Fruit fly (Drosophila melanogaster) whole organism, embryonic: ENCODE data around the gene Pp1-87B.
A peak's percentile ranks its signal among the peaks of the same experiment; 100 is the strongest.

Experiments used
- Antp ChIP-seq: fragments of 200-800 bp; sonication (Bioruptor generic); optimal IDR thresholded peaks from 3 replicates; lab custom pipeline; 2016; ENCODE audit warnings: missing biosample characterization, missing genetic modification characterization
- Atf6 ChIP-seq: fragments of 200-800 bp; sonication (Bioruptor generic); IDR thresholded peaks from 2 replicates; pipeline ENCODE4 v1.3.6; 2022; ENCODE audit warnings: missing biosample characterization, missing genetic modification characterization
- CG10431 ChIP-seq: fragments of 200-800 bp; sonication (Bioruptor generic); optimal IDR thresholded peaks from 3 replicates; lab custom pipeline; 2018; ENCODE audit warnings: missing biosample characterization, mild to moderate bottlenecking, missing genetic modification characterization
- CG11504 ChIP-seq: fragments of 200-800 bp; sonication (Bioruptor generic); optimal IDR thresholded peaks from 3 replicates; lab custom pipeline; 2019; ENCODE audit warnings: missing biosample characterization, mild to moderate bottlenecking, missing genetic modification characterization, moderate library complexity
- CG1233 ChIP-seq: fragments of 200-800 bp; sonication (Bioruptor generic); optimal IDR thresholded peaks from 4 replicates; lab custom pipeline; 2018; ENCODE audit warnings: missing biosample characterization, mild to moderate bottlenecking, missing genetic modification characterization
- CG12769 ChIP-seq: fragments of 200-800 bp; sonication (Bioruptor generic); optimal IDR thresholded peaks from 2 replicates; lab custom pipeline; 2019; ENCODE audit warnings: missing biosample characterization, mild to moderate bottlenecking, missing genetic modification characterization, moderate library complexity
- CG13424 ChIP-seq: fragments of 200-800 bp; sonication (Bioruptor generic); optimal IDR thresholded peaks from 2 replicates; lab custom pipeline; 2019; ENCODE audit warnings: missing biosample characterization, mild to moderate bottlenecking, missing genetic modification characterization, moderate library complexity
- CG14014 ChIP-seq: fragments of 200-800 bp; sonication (Bioruptor generic); IDR thresholded peaks from 2 replicates; pipeline ENCODE4 v1.3.6; 2022; ENCODE audit warnings: missing biosample characterization, missing genetic modification characterization
- CG14710 ChIP-seq: fragments of 200-800 bp; sonication (Bioruptor generic); optimal IDR thresholded peaks from 3 replicates; lab custom pipeline; 2019; ENCODE audit warnings: missing biosample characterization, mild to moderate bottlenecking, missing genetic modification characterization, moderate library complexity
- CG14965 ChIP-seq: fragments of 200-800 bp; sonication (Bioruptor generic); optimal IDR thresholded peaks from 2 replicates; lab custom pipeline; 2016; ENCODE audit warnings: missing biosample characterization, missing genetic modification characterization, borderline replicate concordance
- CG17612 ChIP-seq: fragments of 200-800 bp; sonication (Bioruptor generic); IDR thresholded peaks from 2 replicates; pipeline ENCODE4 v1.3.6; 2022; ENCODE audit warnings: missing biosample characterization, missing genetic modification characterization
- CG18011 ChIP-seq: fragments of 200-800 bp; sonication (Bioruptor generic); optimal IDR thresholded peaks from 2 replicates; lab custom pipeline; 2017; ENCODE audit warnings: missing biosample characterization, missing genetic modification characterization, mild to moderate bottlenecking, moderate library complexity, missing genotype
- CG3065 ChIP-seq: fragments of 200-800 bp; sonication (Bioruptor generic); optimal IDR thresholded peaks from 2 replicates; lab custom pipeline; 2016; ENCODE audit warnings: missing biosample characterization, missing genetic modification characterization
- CG34224 ChIP-seq: fragments of 200-800 bp; sonication (Bioruptor generic); IDR thresholded peaks from 3 replicates; pipeline ENCODE4 v1.3.6; 2022; ENCODE audit warnings: missing biosample characterization, missing genetic modification characterization; ENCODE audit not compliant: partially characterized antibody
- CG42726 ChIP-seq: fragments of 200-800 bp; sonication (Bioruptor generic); IDR thresholded peaks from 2 replicates; pipeline ENCODE4 v1.3.6; 2022; ENCODE audit warnings: missing biosample characterization, missing genetic modification characterization; ENCODE audit not compliant: partially characterized antibody
- CG6791 ChIP-seq: fragments of 200-800 bp; sonication (Bioruptor generic); IDR thresholded peaks from 3 replicates; pipeline ENCODE4 v1.3.6; 2022; ENCODE audit warnings: missing biosample characterization, missing genetic modification characterization; ENCODE audit not compliant: partially characterized antibody
- CG8089 ChIP-seq: fragments of 200-800 bp; sonication (Bioruptor generic); optimal IDR thresholded peaks from 3 replicates; lab custom pipeline; 2016; ENCODE audit warnings: missing biosample characterization, missing genetic modification characterization
- CG9817 ChIP-seq: fragments of 200-800 bp; sonication (Bioruptor generic); optimal IDR thresholded peaks from 2 replicates; lab custom pipeline; 2018; ENCODE audit warnings: missing biosample characterization, mild to moderate bottlenecking, missing genetic modification characterization, moderate library complexity
- CG9932 ChIP-seq: fragments of 200-800 bp; sonication (Bioruptor generic); IDR thresholded peaks from 2 replicates; pipeline ENCODE4 v1.3.6; 2022; ENCODE audit warnings: missing biosample characterization, missing genetic modification characterization
- CkIIα-i1 ChIP-seq: fragments of 200-800 bp; sonication (Bioruptor generic); IDR thresholded peaks from 2 replicates; pipeline ENCODE4 v1.3.6; 2022; ENCODE audit warnings: missing biosample characterization, missing genetic modification characterization
- D19A ChIP-seq: fragments of 200-800 bp; optimal IDR thresholded peaks from 3 replicates; lab custom pipeline; 2019; ENCODE audit warnings: missing biosample characterization, mild to moderate bottlenecking, missing genetic modification characterization, moderate library complexity
- Dbx ChIP-seq: fragments of 200-800 bp; sonication (Bioruptor generic); IDR thresholded peaks from 3 replicates; pipeline ENCODE4 v1.3.6; 2022; ENCODE audit warnings: missing biosample characterization, missing genetic modification characterization
- Fer3 ChIP-seq: fragments of 200-800 bp; sonication (Bioruptor generic); optimal IDR thresholded peaks from 2 replicates; lab custom pipeline; 2018; ENCODE audit warnings: missing biosample characterization, mild to moderate bottlenecking, missing genetic modification characterization, moderate library complexity
- Hand ChIP-seq: fragments of 200-800 bp; sonication (Bioruptor generic); optimal IDR thresholded peaks from 2 replicates; lab custom pipeline; 2017; ENCODE audit warnings: mild to moderate bottlenecking, missing biosample characterization, missing genetic modification reagents, missing genetic modification characterization
- Hmx ChIP-seq: fragments of 200-800 bp; sonication (Bioruptor generic); optimal IDR thresholded peaks from 2 replicates; lab custom pipeline; 2016; ENCODE audit warnings: missing biosample characterization, missing genetic modification characterization
- Mes4 ChIP-seq: fragments of 200-800 bp; sonication (Bioruptor generic); optimal IDR thresholded peaks from 2 replicates; lab custom pipeline; 2016; ENCODE audit warnings: missing biosample characterization, missing genetic modification characterization
- Pdp1 ChIP-seq, 2 experiments: fragments of 200-800 bp; sonication (Bioruptor generic); optimal IDR thresholded peaks; 3 replicates each; lab custom pipeline; 2016; ENCODE audit warnings: missing biosample characterization in 2 of 2, missing genetic modification characterization in 2 of 2, mild to moderate bottlenecking in 1 of 2, moderate library complexity in 1 of 2
- bbx ChIP-seq: fragments of 200-800 bp; sonication (Bioruptor generic); IDR thresholded peaks from 2 replicates; pipeline ENCODE4 v1.3.6; 2022; ENCODE audit warnings: missing biosample characterization, missing genetic modification characterization; ENCODE audit not compliant: partially characterized antibody
- crc ChIP-seq: fragments of 200-800 bp; sonication (Bioruptor generic); optimal IDR thresholded peaks from 2 replicates; lab custom pipeline; 2016; ENCODE audit warnings: missing biosample characterization, missing genetic modification characterization
- cwo ChIP-seq: fragments of 200-800 bp; sonication (Bioruptor generic); optimal IDR thresholded peaks from 3 replicates; lab custom pipeline; 2017; ENCODE audit warnings: missing biosample characterization, missing genetic modification characterization, mild to moderate bottlenecking, moderate library complexity, missing genetic modification reagents
- dm ChIP-seq: fragments of 200-800 bp; sonication (Bioruptor generic); optimal IDR thresholded peaks from 3 replicates; lab custom pipeline; 2016; ENCODE audit warnings: missing biosample characterization, missing genetic modification characterization
- ftz-f1 ChIP-seq: fragments of 200-800 bp; sonication (Bioruptor generic); optimal IDR thresholded peaks from 2 replicates; lab custom pipeline; 2016; ENCODE audit warnings: missing biosample characterization, missing genetic modification characterization
- ham ChIP-seq: fragments of 200-800 bp; sonication (Bioruptor generic); IDR thresholded peaks from 2 replicates; pipeline ENCODE4 v1.3.6; 2022; ENCODE audit warnings: missing biosample characterization, missing genetic modification characterization
- ind ChIP-seq: fragments of 200-800 bp; sonication (Bioruptor generic); optimal IDR thresholded peaks from 3 replicates; lab custom pipeline; 2016; ENCODE audit warnings: missing biosample characterization, missing genetic modification characterization
- jing ChIP-seq: fragments of 200-800 bp; sonication (Bioruptor generic); optimal IDR thresholded peaks from 2 replicates; lab custom pipeline; 2018; ENCODE audit warnings: missing biosample characterization, mild to moderate bottlenecking, missing genetic modification characterization
- nom ChIP-seq: fragments of 200-800 bp; sonication (Bioruptor generic); optimal IDR thresholded peaks from 2 replicates; lab custom pipeline; 2017; ENCODE audit warnings: missing biosample characterization, missing genetic modification characterization, mild to moderate bottlenecking, moderate library complexity, missing genetic modification reagents
- otp ChIP-seq: fragments of 200-800 bp; sonication (Bioruptor generic); IDR thresholded peaks from 3 replicates; pipeline ENCODE4, ENCODE4 v1.3.6; 2022; ENCODE audit warnings: missing biosample characterization, missing genetic modification characterization
- pho ChIP-seq: fragments of 200-800 bp; sonication (Bioruptor generic); optimal IDR thresholded peaks from 2 replicates; lab custom pipeline; 2016; ENCODE audit warnings: missing biosample characterization, missing genetic modification characterization
- ranshi ChIP-seq: fragments of 200-800 bp; sonication (Bioruptor generic); IDR thresholded peaks from 2 replicates; pipeline ENCODE4 v1.3.6; 2022; ENCODE audit warnings: missing biosample characterization, missing genetic modification characterization
- scrt ChIP-seq: fragments of 200-800 bp; sonication (Bioruptor generic); optimal IDR thresholded peaks from 2 replicates; lab custom pipeline; 2018; ENCODE audit warnings: missing biosample characterization, mild to moderate bottlenecking, missing genetic modification characterization, moderate library complexity
- sens-2 ChIP-seq: fragments of 200-800 bp; sonication (Bioruptor generic); IDR thresholded peaks from 2 replicates; pipeline ENCODE4 v1.3.6; 2022; ENCODE audit warnings: missing biosample characterization, missing genetic modification characterization
- sima ChIP-seq: fragments of 200-800 bp; sonication (Bioruptor generic); optimal IDR thresholded peaks from 2 replicates; lab custom pipeline; 2016; ENCODE audit warnings: missing biosample characterization, missing genetic modification characterization
- tgo ChIP-seq: fragments of 200-800 bp; sonication (Bioruptor generic); IDR thresholded peaks from 3 replicates; pipeline ENCODE4 v1.3.6; 2022; ENCODE audit warnings: missing biosample characterization, missing genetic modification characterization
- tio ChIP-seq: fragments of 200-800 bp; sonication (Bioruptor generic); optimal IDR thresholded peaks from 2 replicates; lab custom pipeline; 2017; ENCODE audit warnings: missing biosample characterization, missing genetic modification characterization, inconsistent platforms
- trem ChIP-seq: fragments of 200-800 bp; optimal IDR thresholded peaks from 3 replicates; lab custom pipeline; 2019; ENCODE audit warnings: missing biosample characterization, mild to moderate bottlenecking, missing genetic modification characterization, moderate library complexity
- unc-4 ChIP-seq: fragments of 200-800 bp; sonication (Bioruptor generic); IDR thresholded peaks from 2 replicates; pipeline ENCODE4 v1.3.6; 2022; ENCODE audit warnings: missing biosample characterization, missing genetic modification characterization; ENCODE audit not compliant: partially characterized antibody
- vfl ChIP-seq: fragments of 200-800 bp; sonication (Bioruptor generic); optimal IDR thresholded peaks from 2 replicates; lab custom pipeline; 2016; ENCODE audit warnings: missing biosample characterization, missing genetic modification characterization
- vvl ChIP-seq: fragments of 200-800 bp; sonication (Bioruptor generic); IDR thresholded peaks from 2 replicates; pipeline ENCODE4 v1.3.6; 2022; ENCODE audit warnings: missing biosample characterization, missing genetic modification characterization
- yki ChIP-seq: fragments of >200 bp; optimal IDR thresholded peaks from 3 replicates; lab custom pipeline; 2018
- zf30C ChIP-seq: fragments of 200-800 bp; sonication (Bioruptor generic); optimal IDR thresholded peaks from 3 replicates; lab custom pipeline; 2018; ENCODE audit warnings: missing biosample characterization, mild to moderate bottlenecking, missing genetic modification characterization

Pp1-87B gene

DNA sequence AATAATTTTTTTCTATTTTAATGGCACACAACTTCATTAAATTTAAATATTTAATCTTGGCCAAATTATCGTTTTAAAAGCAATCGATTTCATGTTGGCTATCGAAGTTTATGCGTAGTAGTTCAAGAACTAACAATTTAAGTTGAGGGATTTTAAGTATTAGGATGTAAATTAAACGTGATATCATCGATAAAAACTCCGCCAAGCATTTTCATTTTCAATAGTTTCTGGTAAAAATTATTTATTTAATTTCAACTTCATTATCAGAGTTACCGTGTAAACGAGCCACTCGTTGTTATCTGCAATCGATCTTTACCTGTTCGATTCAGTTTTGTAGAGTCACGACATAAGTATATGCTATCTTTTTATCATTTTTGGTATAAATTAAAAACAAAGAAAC, 22.8 kb downstream of the Pp1-87B start (continued):
- peak; percentile 93 for TF ChIP-seq jing (GFP tag; lab: Kevin White, UChicago)
- peak; percentile 85 for TF ChIP-seq dm (GFP tag; lab: Kevin White, UChicago)
- TF ChIP-seq bbx (GFP tag; lab: Robert Waterston, UW) = no peak
- TF ChIP-seq CG11504 (tag; lab: Kevin White, UChicago) = peak; percentile 97
- TF ChIP-seq ind (GFP tag; lab: Kevin White, UChicago) = peak; percentile 98
- TF ChIP-seq CG12769 (tag; lab: Kevin White, UChicago) = peak; percentile 98
- peak; percentile 79 for TF ChIP-seq CG17612 (GFP tag; lab: Robert Waterston, UW)
- no peak for TF ChIP-seq yki (lab: Kevin White, UChicago)
- TF ChIP-seq CG34224 (GFP tag; lab: Robert Waterston, UW) = peak; percentile 55; the same call in 1 of the 3 replicates
- no peak for TF ChIP-seq CG6791 (GFP tag; lab: Robert Waterston, UW)
- TF ChIP-seq CG14710 = peak; percentile 98
- peak; percentile 87 for TF ChIP-seq Hmx (GFP tag; lab: Kevin White, UChicago)
- peak; percentile 97 for TF ChIP-seq CG9817
- TF ChIP-seq crc (GFP tag; lab: Kevin White, UChicago) = peak; percentile 91
- peak; percentile 99 for TF ChIP-seq D19A (tag; lab: Kevin White, UChicago)
- peak; percentile 96 for TF ChIP-seq ranshi (GFP tag; lab: Robert Waterston, UW)
- peak; percentile 95 for TF ChIP-seq otp
- TF ChIP-seq CG13424 = peak; percentile 99
- TF ChIP-seq scrt (GFP tag; lab: Kevin White, UChicago) = peak; percentile 99
- peak; percentile 97 for TF ChIP-seq CG14014
- TF ChIP-seq CG10431 = peak; percentile 93
- TF ChIP-seq ftz-f1 (GFP tag; lab: Kevin White, UChicago) = peak; percentile 45
- TF ChIP-seq Fer3 (tag; lab: Kevin White, UChicago) = peak; percentile 99
- peak; percentile 86 for TF ChIP-seq Antp (GFP tag; lab: Kevin White, UChicago)
- TF ChIP-seq sima (GFP tag; lab: Kevin White, UChicago) = peak; percentile 91
- peak; percentile 84 for TF ChIP-seq CG18011 (GFP tag; lab: Kevin White, UChicago)
- TF ChIP-seq cwo (GFP tag; lab: Kevin White, UChicago) = peak; percentile 94
- TF ChIP-seq Mes4 (GFP tag; lab: Kevin White, UChicago) = peak; percentile 93
- peak; percentile 94 to 96 for TF ChIP-seq Pdp1 (GFP tag; optimal IDR thresholded peaks at IDR 0.05; lab: Kevin White, UChicago)
- peak; percentile 95 for TF ChIP-seq tgo (GFP tag; lab: Robert Waterston, UW)
- peak; percentile 99 for TF ChIP-seq vvl (GFP tag; lab: Robert Waterston, UW)
- TF ChIP-seq vfl (GFP tag; lab: Kevin White, UChicago) = peak; percentile 93
- peak; percentile 89 for TF ChIP-seq CG14965
- TF ChIP-seq nom (GFP tag; lab: Kevin White, UChicago) = peak; percentile 99
- TF ChIP-seq Dbx (GFP tag; lab: Robert Waterston, UW) = peak; percentile 99
- TF ChIP-seq zf30C (GFP tag; lab: Kevin White, UChicago) = peak; percentile 39
- TF ChIP-seq CG9932 = no peak; the same call in 1 of the 2 replicates
- TF ChIP-seq pho (GFP tag; lab: Kevin White, UChicago) = peak; percentile 91
- peak; percentile 71; the same call in 1 of the 2 replicates for TF ChIP-seq CkIIα-i1
- peak; percentile 92 for TF ChIP-seq Hand (GFP tag; lab: Kevin White, UChicago)
- TF ChIP-seq sens-2 (GFP tag; lab: Robert Waterston, UW) = peak; percentile 97
- no peak for TF ChIP-seq unc-4 (GFP tag; lab: Robert Waterston, UW)
- TF ChIP-seq tio (GFP tag; lab: Kevin White, UChicago) = no peak
- peak; percentile 98 for TF ChIP-seq trem (tag; lab: Kevin White, UChicago)
- TF ChIP-seq ham (GFP tag; lab: Robert Waterston, UW) = peak; percentile 57; the same call in 1 of the 2 replicates
- no peak for TF ChIP-seq CG42726 (GFP tag; lab: Robert Waterston, UW)
- TF ChIP-seq CG8089 = peak; percentile 88
- peak; percentile 89 for TF ChIP-seq CG3065 (GFP tag; lab: Kevin White, UChicago)
- peak; percentile 96 for TF ChIP-seq Atf6 (GFP tag; lab: Robert Waterston, UW)
- peak; percentile 98 for TF ChIP-seq CG1233 (GFP tag; lab: Kevin White, UChicago)
